Worm (Caenorhabditis elegans) whole organism, L4/young adult: ENCODE data around the gene Y75B8A.7.

Experiments used
- W03F9.2 ChIP-seq: fragments of 150-350 bp; optimal IDR thresholded peaks from 2 replicates; lab custom pipeline; 2014; ENCODE audit warnings: missing biosample characterization, missing genetic modification characterization
- dao-5 ChIP-seq: sonication (generic microtip); optimal IDR thresholded peaks from 2 replicates; lab custom pipeline; 2016; ENCODE audit warnings: missing genotype, missing genetic modification characterization, moderate library complexity, missing compliant biosample characterization
- him-1 ChIP-seq: sonication (generic microtip); optimal IDR thresholded peaks from 2 replicates; lab custom pipeline; 2016; ENCODE audit warnings: missing genotype, missing genetic modification reagents, missing genetic modification characterization, missing compliant biosample characterization

The Y75B8A.7 gene

DNA sequence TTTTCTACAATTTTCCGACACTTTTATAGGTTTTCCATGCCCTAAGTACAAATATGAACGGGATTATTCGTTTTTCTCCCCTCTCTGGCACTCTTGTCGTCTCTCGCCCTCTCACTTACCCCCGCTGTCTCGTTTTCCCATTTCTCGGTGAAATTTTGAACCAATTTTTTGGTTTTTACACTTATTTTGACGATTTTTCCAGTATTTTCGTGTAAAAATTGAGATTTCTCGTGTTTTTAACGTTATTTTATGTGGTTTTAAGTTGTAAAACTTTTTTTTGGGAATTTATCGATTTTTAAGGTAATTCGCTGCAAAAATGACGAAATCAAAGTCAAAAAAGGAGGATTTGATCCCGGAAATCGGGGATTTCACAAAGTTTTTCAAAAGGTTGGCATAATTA is at the start of gene Y75B8A.7:
Y75B8A.7 (plus strand) TSS at position 301 of the 400 bp plus-strand sequence.
- TF ChIP-seq W03F9.2 (tag; lab: Kevin White, UChicago) (no peak), him-1 (tag; lab: Kevin White, UChicago) (no peak), dao-5 (tag; lab: Kevin White, UChicago) (no peak)

DNA sequence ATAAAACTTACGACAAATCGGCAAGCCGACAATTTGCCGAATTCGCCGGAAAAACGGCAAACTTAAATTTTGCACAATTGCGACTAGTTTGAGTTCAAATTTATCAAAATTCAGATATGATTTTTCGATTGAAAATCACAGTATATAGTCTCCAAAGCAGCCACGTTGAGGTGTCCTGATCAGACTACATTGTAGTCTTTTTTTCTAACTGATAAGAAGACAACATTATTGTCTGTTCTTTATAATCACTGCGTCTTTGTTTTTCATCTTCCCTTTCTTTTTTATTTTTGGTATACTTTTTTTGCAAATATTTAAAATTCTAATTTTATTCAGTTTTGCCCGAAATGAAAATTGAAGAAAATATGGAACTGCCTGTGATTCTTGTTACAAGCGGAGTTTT is 45.3 kb upstream of the Y75B8A.7 start, which contains the start of the genes cest-12 and lonp-2:
cest-12 (minus strand) TSS at position 101 of the 400 bp plus-strand sequence.
lonp-2 (plus strand) TSS at position 334 of the 400 bp plus-strand sequence.
- TF ChIP-seq dao-5 (tag; lab: Kevin White, UChicago): no peak
- TF ChIP-seq W03F9.2 (tag; lab: Kevin White, UChicago): no peak
- TF ChIP-seq him-1 (tag; lab: Kevin White, UChicago): no peak

DNA sequence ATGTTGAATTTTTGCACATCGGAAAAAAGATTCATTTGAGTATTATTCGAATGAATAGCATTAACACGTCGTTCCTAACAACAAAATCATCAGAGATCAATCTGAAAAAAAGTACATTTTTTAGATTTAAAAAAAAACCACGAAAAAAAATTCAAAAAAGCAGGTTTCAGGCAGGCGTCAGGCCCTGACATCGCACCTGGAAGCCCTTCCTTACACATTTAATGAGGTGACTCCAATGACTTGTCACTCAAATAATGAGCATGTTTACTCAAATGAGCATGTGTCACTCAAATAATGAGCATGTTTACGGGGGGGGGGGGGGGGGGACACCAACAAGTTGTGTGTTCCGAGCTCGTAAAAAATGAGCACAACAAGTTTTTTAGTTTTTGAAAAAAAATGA is 34.3 kb upstream of the Y75B8A.7 start, which contains the start of gene lron-12:
lron-12 (minus strand) TSS at position 101 of the 400 bp plus-strand sequence.
- no peak for TF ChIP-seq W03F9.2 (tag; lab: Kevin White, UChicago)
- TF ChIP-seq him-1 (tag; lab: Kevin White, UChicago): no peak
- no peak for TF ChIP-seq dao-5 (tag; lab: Kevin White, UChicago)

DNA sequence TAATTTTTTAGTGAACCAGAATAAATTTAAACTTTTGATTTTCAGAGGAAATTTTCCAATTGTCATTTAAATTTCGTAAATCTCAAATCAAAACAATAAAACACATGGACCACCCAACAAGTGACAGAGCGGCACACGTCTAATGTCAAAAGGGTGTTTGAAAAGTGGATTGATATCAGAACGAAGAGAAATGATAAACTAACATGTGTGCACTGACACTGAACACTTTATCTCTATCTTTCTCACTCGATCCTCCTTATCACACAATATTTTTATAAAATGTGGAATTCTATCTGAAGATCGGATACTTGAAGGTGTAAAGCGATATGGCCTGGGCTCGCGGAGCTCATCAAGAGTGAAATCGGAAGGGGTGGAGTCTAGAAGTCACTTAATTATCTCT is 33.1 kb upstream of the Y75B8A.7 start:
- TF ChIP-seq dao-5 (tag; lab: Kevin White, UChicago) (no peak), W03F9.2 (tag; lab: Kevin White, UChicago) (no peak), him-1 (tag; lab: Kevin White, UChicago) (no peak)

DNA sequence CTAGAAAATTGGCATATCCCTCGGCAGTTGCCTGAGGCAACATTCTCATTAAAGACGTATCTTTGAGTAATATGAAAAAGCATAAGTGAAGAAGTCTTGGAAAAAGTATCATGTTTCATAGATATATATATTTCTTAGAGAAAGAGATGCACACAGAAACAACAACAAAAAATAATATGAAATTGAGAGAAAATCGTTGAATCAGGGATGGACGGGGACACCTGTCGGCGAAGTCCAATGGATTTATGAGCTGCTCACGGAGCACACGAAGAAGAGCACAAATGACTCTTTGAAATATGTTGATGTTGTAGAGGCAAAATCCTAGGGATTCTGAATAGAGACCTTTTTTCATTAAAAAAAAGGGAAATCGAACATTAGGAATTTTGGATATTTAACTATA is 31.5 kb upstream of the Y75B8A.7 start:
- TF ChIP-seq dao-5 (tag; lab: Kevin White, UChicago) (no peak), him-1 (tag; lab: Kevin White, UChicago) (no peak), W03F9.2 (tag; lab: Kevin White, UChicago) (no peak)

DNA sequence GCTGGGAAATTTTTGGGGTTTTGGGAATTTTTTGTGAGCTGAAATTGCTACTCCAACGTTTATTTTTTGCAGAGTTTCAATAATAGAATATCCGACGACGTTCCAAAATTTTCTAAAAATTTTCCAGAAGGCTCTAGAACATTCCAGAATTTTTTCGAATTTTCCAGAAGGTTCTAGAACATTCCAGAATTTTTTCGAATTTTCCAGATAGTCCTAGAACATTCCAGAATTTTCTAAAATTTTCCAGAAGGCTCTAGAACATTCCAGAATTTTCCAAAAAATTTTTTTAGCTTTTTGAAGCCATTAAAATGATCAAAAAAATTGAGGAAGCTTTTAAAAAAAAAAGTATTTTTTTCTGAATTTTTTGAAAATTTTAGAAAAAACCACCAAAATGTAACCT is 29.3 kb upstream of the Y75B8A.7 start:
- TF ChIP-seq him-1 (tag; lab: Kevin White, UChicago): no peak
- no peak for TF ChIP-seq W03F9.2 (tag; lab: Kevin White, UChicago)
- no peak for TF ChIP-seq dao-5 (tag; lab: Kevin White, UChicago)

DNA sequence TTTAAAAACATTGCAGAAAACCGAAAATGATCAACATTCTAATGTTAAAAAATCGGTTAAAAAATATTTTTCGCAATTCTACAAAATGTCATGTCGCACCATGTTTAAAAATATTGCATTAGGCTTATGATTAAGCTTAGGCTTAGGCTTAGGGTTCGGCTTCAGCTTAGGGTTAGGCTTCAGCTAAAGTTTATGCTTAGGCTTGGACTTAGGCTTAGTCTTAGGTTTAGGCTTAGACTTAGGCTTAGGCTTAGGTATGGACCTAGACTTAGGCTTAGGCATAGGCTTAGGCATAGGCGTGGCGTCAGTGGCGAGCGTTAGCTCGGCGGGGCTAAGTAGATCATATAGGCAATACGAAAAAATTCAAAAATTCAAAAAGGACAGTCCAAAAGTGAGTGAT is 28.3 kb upstream of the Y75B8A.7 start:
- TF ChIP-seq W03F9.2 (tag; lab: Kevin White, UChicago) (no peak), dao-5 (tag; lab: Kevin White, UChicago) (no peak), him-1 (tag; lab: Kevin White, UChicago) (no peak)

DNA sequence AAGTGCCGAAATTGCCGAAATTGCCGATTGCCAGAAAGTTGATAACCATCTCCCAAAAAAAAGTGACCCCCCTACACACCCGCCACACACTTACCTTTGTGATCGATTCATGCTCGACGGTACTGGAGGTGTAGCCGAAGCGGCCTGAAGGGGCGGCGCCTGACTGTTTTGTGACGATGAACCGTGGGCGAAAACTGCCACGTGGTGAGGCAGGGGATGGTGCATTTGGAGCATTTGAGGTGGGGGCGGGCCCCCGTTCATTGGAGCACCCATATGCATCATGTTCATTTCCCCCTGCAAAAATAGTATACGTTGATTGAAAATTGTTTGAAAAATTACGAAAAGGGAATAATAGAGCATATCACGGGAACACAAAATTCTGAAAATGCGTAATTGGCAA is 22.6 kb upstream of the Y75B8A.7 start, which contains the start of gene Y75B8A.6:
Y75B8A.6 (minus strand) TSS at position 292 of the 400 bp plus-strand sequence.
- TF ChIP-seq W03F9.2 (tag; lab: Kevin White, UChicago) (no peak), him-1 (tag; lab: Kevin White, UChicago) (no peak), dao-5 (tag; lab: Kevin White, UChicago) (no peak)

DNA sequence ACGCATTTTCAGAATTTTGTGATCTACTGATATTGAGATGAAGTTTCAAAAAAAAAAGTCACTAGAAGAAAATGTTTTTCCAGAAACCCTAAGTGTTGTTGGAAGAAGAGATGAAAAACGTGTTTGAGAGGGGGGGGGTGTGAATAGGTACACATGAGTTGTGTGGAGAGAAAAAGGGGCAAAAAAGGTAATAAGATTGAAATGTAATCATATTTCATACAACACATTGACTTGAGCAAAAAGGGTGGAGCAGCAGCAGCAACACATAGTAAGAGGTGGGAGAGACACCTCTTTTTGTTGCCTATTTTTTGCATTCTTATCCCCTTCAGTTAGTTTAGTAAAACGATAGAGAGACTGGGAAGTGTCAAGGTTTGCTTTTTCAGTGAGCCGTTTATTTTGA is 21.9 kb upstream of the Y75B8A.7 start:
- TF ChIP-seq him-1 (tag; lab: Kevin White, UChicago) (no peak), dao-5 (tag; lab: Kevin White, UChicago) (no peak), W03F9.2 (tag; lab: Kevin White, UChicago) (no peak)

DNA sequence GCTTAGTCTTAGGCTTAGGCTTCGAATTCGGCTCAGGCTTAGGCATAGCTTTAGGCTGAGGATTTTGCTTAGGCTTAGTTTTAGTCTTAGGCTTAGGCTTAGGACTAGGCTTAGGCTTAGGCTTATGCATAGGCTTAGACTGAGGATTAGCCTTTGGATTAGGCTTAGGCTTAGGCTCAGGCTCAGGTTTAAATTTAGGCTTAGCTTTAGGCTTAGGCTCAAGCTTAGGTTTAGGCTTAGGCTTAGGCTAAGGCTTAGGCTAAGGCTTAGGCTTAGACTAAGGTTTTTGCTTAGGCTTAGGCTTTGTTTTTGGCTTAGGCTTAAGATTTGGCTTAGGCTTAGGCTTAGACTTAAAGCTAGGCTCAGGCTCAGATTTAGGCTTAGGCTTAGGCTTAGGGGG is 20.9 kb upstream of the Y75B8A.7 start:
- TF ChIP-seq W03F9.2 (tag; lab: Kevin White, UChicago): no peak
- TF ChIP-seq dao-5 (tag; lab: Kevin White, UChicago): no peak
- no peak for TF ChIP-seq him-1 (tag; lab: Kevin White, UChicago)

DNA sequence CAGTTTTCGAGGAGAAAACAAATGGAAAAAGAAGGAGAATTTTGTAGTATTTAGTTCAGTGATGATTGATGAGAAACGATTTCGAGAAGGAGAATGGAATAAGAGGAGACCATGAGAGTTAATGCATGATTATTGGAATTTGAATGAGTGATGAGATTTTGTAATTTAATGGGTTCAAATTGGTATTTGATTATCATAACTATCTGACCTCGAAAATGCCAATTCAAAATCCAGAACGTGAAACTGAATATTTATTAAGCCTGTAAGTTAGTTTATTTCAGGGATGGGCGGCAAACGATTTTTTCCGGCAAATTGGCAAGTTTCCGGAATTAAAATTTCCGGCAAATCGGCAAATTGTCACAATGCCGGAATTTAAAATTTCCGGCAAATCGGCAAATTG is 19.6 kb upstream of the Y75B8A.7 start:
- TF ChIP-seq him-1 (tag; lab: Kevin White, UChicago): no peak

DNA sequence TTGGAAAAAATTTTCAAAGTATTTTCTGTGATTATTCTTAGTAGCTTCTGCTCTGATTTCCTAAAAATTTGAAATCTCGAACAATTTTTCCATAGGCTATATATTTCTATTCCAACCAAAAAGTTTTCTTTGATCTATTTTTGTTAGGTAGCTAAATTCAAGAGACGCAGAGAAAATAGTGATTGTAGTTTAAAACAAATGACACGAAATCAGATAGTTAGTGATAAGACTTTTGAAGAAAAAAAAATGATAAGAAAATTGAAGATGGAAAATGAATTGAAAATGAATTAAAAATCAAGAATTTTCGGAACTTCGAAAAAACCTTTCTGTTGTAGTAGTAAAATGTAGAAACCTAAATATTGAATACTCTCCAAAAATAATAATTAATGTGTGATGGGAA is 17.1 kb upstream of the Y75B8A.7 start:
- TF ChIP-seq him-1 (tag; lab: Kevin White, UChicago): no peak
- no peak for TF ChIP-seq W03F9.2 (tag; lab: Kevin White, UChicago)
- no peak for TF ChIP-seq dao-5 (tag; lab: Kevin White, UChicago)

DNA sequence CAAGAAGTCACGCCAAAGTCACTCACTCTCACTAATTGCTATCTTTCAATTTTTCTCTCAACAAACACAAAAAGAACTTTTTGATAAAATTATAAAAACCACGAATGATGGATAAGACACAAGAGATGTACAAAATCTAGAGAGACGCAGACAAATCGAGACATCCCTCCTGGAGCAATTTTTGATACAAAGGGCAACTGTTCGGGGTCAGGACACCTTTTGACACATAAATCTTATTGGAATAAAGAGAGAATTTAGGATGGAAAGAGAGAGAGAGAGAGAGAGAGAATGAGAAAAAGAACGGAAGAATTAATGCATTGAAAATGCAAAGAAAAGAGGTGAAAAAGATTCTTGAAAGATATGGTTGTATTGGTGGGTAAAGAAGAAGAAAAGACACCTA is 15.6 kb upstream of the Y75B8A.7 start:
- TF ChIP-seq him-1 (tag; lab: Kevin White, UChicago): no peak
- TF ChIP-seq W03F9.2 (tag; lab: Kevin White, UChicago): no peak
- TF ChIP-seq dao-5 (tag; lab: Kevin White, UChicago): no peak

DNA sequence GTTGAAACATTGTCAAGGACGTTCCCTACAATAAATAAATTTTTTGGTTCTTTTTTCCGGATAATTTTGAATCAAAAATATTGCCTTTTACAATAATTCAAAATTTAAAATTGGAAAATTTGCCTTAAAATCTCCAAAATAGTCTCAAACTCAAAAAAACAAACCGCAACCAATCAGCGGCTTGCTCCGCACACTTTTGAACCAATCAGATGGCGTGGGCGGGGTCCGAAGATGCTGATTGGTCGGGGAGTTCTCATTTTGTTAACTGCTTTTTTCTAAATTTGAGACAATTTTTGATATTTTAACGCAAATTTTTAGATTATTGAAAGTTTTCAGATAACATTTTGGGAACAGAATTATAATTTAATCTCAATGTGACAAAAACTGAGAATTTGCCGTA is 15.2 kb upstream of the Y75B8A.7 start:
- no peak for TF ChIP-seq him-1 (tag; lab: Kevin White, UChicago)
- no peak for TF ChIP-seq W03F9.2 (tag; lab: Kevin White, UChicago)
- no peak for TF ChIP-seq dao-5 (tag; lab: Kevin White, UChicago)
